Worm (Caenorhabditis elegans) whole organism, L4 larva: Measurements from ENCODE around the gene Y38H6C.23.

Source experiments
- F10B5.3 ChIP-seq: sonication (generic microtip); optimal IDR thresholded peaks from 2 replicates; lab custom pipeline; 2016; ENCODE audit warnings: mild to moderate bottlenecking, missing genetic modification characterization, missing compliant biosample characterization
- Y5F2A.4 ChIP-seq: fragments of 200-800 bp; sonication (Bioruptor generic); optimal IDR thresholded peaks from 2 replicates; lab custom pipeline; 2018; ENCODE audit warnings: mild to moderate bottlenecking, missing genetic modification characterization, missing compliant biosample characterization
- aha-1 ChIP-seq: fragments of 150-350 bp; peaks from one replicate; lab custom pipeline; 2014; ENCODE audit warnings: missing biosample characterization, missing genetic modification characterization
- aly-2 ChIP-seq: sonication (generic microtip); optimal IDR thresholded peaks from 2 replicates; lab custom pipeline; 2018; ENCODE audit warnings: missing biosample characterization, missing genetic modification characterization
- ceh-20 ChIP-seq: fragments of 200-800 bp; sonication (Bioruptor generic); IDR thresholded peaks from 2 replicates; pipeline ENCODE4 v1.3.6; 2022; ENCODE audit warnings: missing genetic modification reagents, missing genetic modification characterization, missing compliant biosample characterization
- daf-12 ChIP-seq: fragments of 150-350 bp; optimal IDR thresholded peaks from 2 replicates; lab custom pipeline; 2014; ENCODE audit warnings: missing biosample characterization, missing genetic modification reagents, missing genetic modification characterization
- fkh-10 ChIP-seq: fragments of 150-350 bp; optimal IDR thresholded peaks from 2 replicates; lab custom pipeline; 2014; ENCODE audit warnings: missing biosample characterization, missing genetic modification reagents, missing genetic modification characterization
- madf-5 ChIP-seq, 2 experiments: fragments of 200-800 bp; sonication (Bioruptor generic); IDR thresholded peaks; 2 replicates each; pipeline ENCODE4 v1.3.6; 2022; ENCODE audit warnings: missing compliant biosample characterization in 2 of 2, missing genetic modification characterization in 2 of 2
- nhr-25 ChIP-seq: sonication (generic microtip); optimal IDR thresholded peaks from 2 replicates; lab custom pipeline; 2017; ENCODE audit warnings: missing genetic modification characterization, mild to moderate bottlenecking, missing compliant biosample characterization, antibody characterized with exemption, moderate library complexity, borderline replicate concordance; ENCODE audit not compliant: insufficient read depth
- pha-4 ChIP-seq, 2 experiments: fragments of 150-350 bp in 1 of 2; fragments of 200-800 bp in 1 of 2; sonication (Bioruptor generic) in 1 of 2; IDR thresholded peaks in 1 of 2; optimal IDR thresholded peaks in 1 of 2; 2 replicates each; pipeline versions ENCODE4 v1.3.6 to Lab custom; 2014 to 2022; ENCODE audit warnings: missing genetic modification characterization in 2 of 2, missing genetic modification reagents in 2 of 2, missing biosample characterization in 1 of 2, missing compliant biosample characterization in 1 of 2
- skn-1 ChIP-seq: fragments of 150-350 bp; optimal IDR thresholded peaks from 2 replicates; lab custom pipeline; 2014; ENCODE audit warnings: missing biosample characterization, missing genetic modification characterization
- ztf-7 ChIP-seq: fragments of 150-350 bp; optimal IDR thresholded peaks from 2 replicates; lab custom pipeline; 2014; ENCODE audit warnings: missing biosample characterization, missing genetic modification characterization

DNA sequence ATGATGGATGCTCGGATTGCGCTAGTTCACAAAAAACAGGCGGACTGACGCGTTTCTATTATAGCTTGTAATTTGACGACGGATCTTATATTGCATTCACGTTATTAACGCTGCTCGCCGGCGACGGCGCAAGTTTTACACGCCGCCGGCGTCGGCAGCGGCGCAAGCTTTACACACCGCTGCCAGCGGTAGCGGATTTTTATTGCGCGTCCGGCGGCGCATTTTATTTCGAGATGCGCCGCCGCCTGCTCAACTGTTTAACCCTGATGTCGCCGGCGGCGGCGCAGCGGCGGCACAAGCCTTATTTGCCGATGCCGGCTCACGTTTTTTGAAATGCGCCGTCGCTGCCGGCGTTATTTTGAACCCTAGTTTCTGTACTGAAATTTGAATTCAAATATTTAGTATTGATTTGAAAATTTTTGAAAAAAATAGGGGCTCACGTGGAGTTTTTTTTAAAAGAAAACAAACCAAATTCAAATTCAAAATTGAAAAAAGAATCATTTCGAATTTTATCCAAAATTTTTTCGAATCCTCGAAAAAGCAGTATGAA is 48.5 kb upstream of the Y38H6C.23 start, which contains the start of gene ttr-57:
- TF ChIP-seq ztf-7 (tag; lab: Kevin White, UChicago) (no peak), aly-2 (tag; lab: Kevin White, UChicago) (no peak), ceh-20 (no peak), Y5F2A.4 (GFP tag; lab: Kevin White, UChicago) (no peak), nhr-25 (tag; lab: Kevin White, UChicago) (no peak), pha-4 (GFP tag; IDR thresholded peaks at IDR 0.05; lab: Robert Waterston, UW) (no peak), pha-4 (tag; optimal IDR thresholded peaks at IDR 0.05; lab: Kevin White, UChicago) (no peak), fkh-10 (GFP tag; lab: Kevin White, UChicago) (no peak), skn-1 (tag; lab: Kevin White, UChicago) (no peak), daf-12 (tag; lab: Kevin White, UChicago) (no peak), aha-1 (tag; lab: Kevin White, UChicago) (no peak), madf-5 (GFP tag; IDR thresholded peaks at IDR 0.05; lab: Robert Waterston, UW) (no peak), F10B5.3 (tag; lab: Kevin White, UChicago) (no peak)
